Worm (Caenorhabditis elegans) whole organism, late embryonic: ENCODE measurements around the gene mpk-1.

Source experiments
- C38D4.7 ChIP-seq: fragments of 200-800 bp; sonication (Bioruptor generic); optimal IDR thresholded peaks from 2 replicates; lab custom pipeline; 2018; ENCODE audit warnings: mild to moderate bottlenecking, missing genetic modification characterization, moderate library complexity, missing compliant biosample characterization
- K09A11.1 ChIP-seq: sonication (generic microtip); optimal IDR thresholded peaks from 2 replicates; lab custom pipeline; 2017; ENCODE audit warnings: antibody characterized with exemption, mild to moderate bottlenecking, missing genetic modification characterization, missing compliant biosample characterization; ENCODE audit not compliant: insufficient read depth
- T23F11.4 ChIP-seq: fragments of 200-800 bp; sonication (Bioruptor generic); optimal IDR thresholded peaks from 2 replicates; lab custom pipeline; 2018; ENCODE audit warnings: mild to moderate bottlenecking, missing genetic modification characterization, missing compliant biosample characterization
- ahr-1 ChIP-seq: sonication (generic microtip); optimal IDR thresholded peaks from 2 replicates; lab custom pipeline; 2016; ENCODE audit warnings: missing genetic modification characterization, missing compliant biosample characterization
- ama-1 ChIP-seq: fragments of 150-350 bp; optimal IDR thresholded peaks from 2 replicates; lab custom pipeline; 2014
- ceh-18 ChIP-seq: sonication (generic microtip); optimal IDR thresholded peaks from 2 replicates; lab custom pipeline; 2016; ENCODE audit warnings: missing genetic modification characterization, missing compliant biosample characterization
- ceh-19 ChIP-seq: fragments of 200-800 bp; sonication (Bioruptor generic); optimal IDR thresholded peaks from 2 replicates; lab custom pipeline; 2018; ENCODE audit warnings: mild to moderate bottlenecking, missing genetic modification characterization, missing compliant biosample characterization
- ceh-22 ChIP-seq: sonication (generic microtip); optimal IDR thresholded peaks from 2 replicates; lab custom pipeline; 2017; ENCODE audit warnings: missing biosample characterization, missing genetic modification characterization
- ceh-30 ChIP-seq: fragments of 150-350 bp; optimal IDR thresholded peaks from 2 replicates; lab custom pipeline; 2014; ENCODE audit warnings: missing biosample characterization, missing genetic modification characterization
- ceh-31 ChIP-seq: sonication (generic microtip); optimal IDR thresholded peaks from 2 replicates; lab custom pipeline; 2016; ENCODE audit warnings: missing genetic modification characterization, missing compliant biosample characterization
- ceh-34 ChIP-seq: sonication (generic microtip); optimal IDR thresholded peaks from 2 replicates; lab custom pipeline; 2016; ENCODE audit warnings: mild to moderate bottlenecking, missing genetic modification characterization, missing compliant biosample characterization
- ceh-48 ChIP-seq: sonication (generic microtip); optimal IDR thresholded peaks from 2 replicates; lab custom pipeline; 2016; ENCODE audit warnings: missing genetic modification characterization, inconsistent platforms, missing compliant biosample characterization
- ceh-9 ChIP-seq: sonication (generic microtip); optimal IDR thresholded peaks from 2 replicates; lab custom pipeline; 2016; ENCODE audit warnings: mild to moderate bottlenecking, missing genetic modification characterization, inconsistent platforms, missing compliant biosample characterization
- dmd-4 ChIP-seq: sonication (generic microtip); optimal IDR thresholded peaks from 2 replicates; lab custom pipeline; 2016; ENCODE audit warnings: borderline replicate concordance, missing genetic modification characterization, missing compliant biosample characterization
- elt-2 ChIP-seq: sonication (generic microtip); optimal IDR thresholded peaks from 2 replicates; lab custom pipeline; 2016; ENCODE audit warnings: missing genetic modification reagents, missing genetic modification characterization, missing compliant biosample characterization
- elt-4 ChIP-seq: sonication (generic microtip); optimal IDR thresholded peaks from 2 replicates; lab custom pipeline; 2016; ENCODE audit warnings: missing genetic modification characterization, missing compliant biosample characterization
- eyg-1 ChIP-seq: sonication (generic microtip); optimal IDR thresholded peaks from 2 replicates; lab custom pipeline; 2016; ENCODE audit warnings: missing genotype, missing genetic modification characterization, missing compliant biosample characterization
- fax-1 ChIP-seq: sonication (generic microtip); optimal IDR thresholded peaks from 2 replicates; lab custom pipeline; 2016; ENCODE audit warnings: missing genotype, missing genetic modification characterization, missing compliant biosample characterization
- fkh-6 ChIP-seq: sonication (generic microtip); optimal IDR thresholded peaks from 2 replicates; lab custom pipeline; 2016; ENCODE audit warnings: missing genetic modification characterization, missing compliant biosample characterization
- gmeb-2 ChIP-seq: sonication (generic microtip); optimal IDR thresholded peaks from 2 replicates; lab custom pipeline; 2016; ENCODE audit warnings: missing genetic modification characterization, inconsistent platforms, missing compliant biosample characterization
- hlh-13 ChIP-seq: fragments of 200-800 bp; sonication (Bioruptor generic); optimal IDR thresholded peaks from 2 replicates; lab custom pipeline; 2018; ENCODE audit warnings: mild to moderate bottlenecking, missing genetic modification characterization, missing compliant biosample characterization
- hlh-30 ChIP-seq: sonication (generic microtip); optimal IDR thresholded peaks from 2 replicates; lab custom pipeline; 2017; ENCODE audit warnings: antibody characterized with exemption, missing genetic modification characterization, missing compliant biosample characterization; ENCODE audit not compliant: insufficient read depth
- nfya-1 ChIP-seq: sonication (generic microtip); optimal IDR thresholded peaks from 2 replicates; lab custom pipeline; 2017; ENCODE audit warnings: missing genetic modification characterization, mild to moderate bottlenecking, missing compliant biosample characterization, antibody characterized with exemption, moderate library complexity
- nhr-232 ChIP-seq: sonication (generic microtip); optimal IDR thresholded peaks from 2 replicates; lab custom pipeline; 2016; ENCODE audit warnings: missing genetic modification characterization, missing compliant biosample characterization
- npax-4 ChIP-seq: sonication (generic microtip); optimal IDR thresholded peaks from 2 replicates; lab custom pipeline; 2016; ENCODE audit warnings: missing genetic modification characterization, missing compliant biosample characterization
- odd-2 ChIP-seq: sonication (generic microtip); optimal IDR thresholded peaks from 2 replicates; lab custom pipeline; 2017; ENCODE audit warnings: antibody characterized with exemption, mild to moderate bottlenecking, missing genetic modification characterization, missing compliant biosample characterization
- pag-3 ChIP-seq: sonication (generic microtip); optimal IDR thresholded peaks from 2 replicates; lab custom pipeline; 2016; ENCODE audit warnings: missing compliant biosample characterization, missing genetic modification characterization, borderline replicate concordance
- pat-9 ChIP-seq: fragments of 200-800 bp; sonication (Bioruptor generic); optimal IDR thresholded peaks from 2 replicates; lab custom pipeline; 2018; ENCODE audit warnings: mild to moderate bottlenecking, missing genetic modification characterization, moderate library complexity, missing compliant biosample characterization
- pha-2 ChIP-seq: sonication (generic microtip); optimal IDR thresholded peaks from 2 replicates; lab custom pipeline; 2017; ENCODE audit warnings: mild to moderate bottlenecking, missing genetic modification characterization, missing compliant biosample characterization
- ref-2 ChIP-seq: sonication (generic microtip); optimal IDR thresholded peaks from 2 replicates; lab custom pipeline; 2016; ENCODE audit warnings: missing genetic modification characterization, missing compliant biosample characterization
- rnt-1 ChIP-seq: sonication (generic microtip); optimal IDR thresholded peaks from 2 replicates; lab custom pipeline; 2016; ENCODE audit warnings: missing genetic modification characterization, missing compliant biosample characterization
- sdc-2 ChIP-seq: sonication (generic microtip); optimal IDR thresholded peaks from 2 replicates; lab custom pipeline; 2016; ENCODE audit warnings: missing genotype, missing genetic modification characterization, missing compliant biosample characterization
- sox-2 ChIP-seq: fragments of 200-800 bp; sonication (Bioruptor generic); IDR thresholded peaks from 2 replicates; pipeline ENCODE4 v1.3.6; 2022; ENCODE audit warnings: missing genetic modification reagents, missing genetic modification characterization, missing compliant biosample characterization
- syd-9 ChIP-seq: sonication (generic microtip); optimal IDR thresholded peaks from 2 replicates; lab custom pipeline; 2016; ENCODE audit warnings: mild to moderate bottlenecking, missing genetic modification characterization, moderate library complexity, missing compliant biosample characterization
- tbx-7 ChIP-seq: sonication (generic microtip); optimal IDR thresholded peaks from 2 replicates; lab custom pipeline; 2016; ENCODE audit warnings: missing genotype, missing genetic modification characterization, missing compliant biosample characterization
- unc-42 ChIP-seq: sonication (generic microtip); optimal IDR thresholded peaks from 2 replicates; lab custom pipeline; 2016; ENCODE audit warnings: missing genotype, missing genetic modification characterization, missing compliant biosample characterization
- unc-86 ChIP-seq: sonication (generic microtip); optimal IDR thresholded peaks from 2 replicates; lab custom pipeline; 2016; ENCODE audit warnings: missing genetic modification characterization, missing compliant biosample characterization
- zip-5 ChIP-seq: sonication (generic microtip); optimal IDR thresholded peaks from 2 replicates; lab custom pipeline; 2016; ENCODE audit warnings: missing genetic modification characterization, missing compliant biosample characterization
- ztf-16 ChIP-seq: sonication (generic microtip); optimal IDR thresholded peaks from 2 replicates; lab custom pipeline; 2017; ENCODE audit warnings: missing genetic modification characterization, missing compliant biosample characterization

The mpk-1 gene

DNA sequence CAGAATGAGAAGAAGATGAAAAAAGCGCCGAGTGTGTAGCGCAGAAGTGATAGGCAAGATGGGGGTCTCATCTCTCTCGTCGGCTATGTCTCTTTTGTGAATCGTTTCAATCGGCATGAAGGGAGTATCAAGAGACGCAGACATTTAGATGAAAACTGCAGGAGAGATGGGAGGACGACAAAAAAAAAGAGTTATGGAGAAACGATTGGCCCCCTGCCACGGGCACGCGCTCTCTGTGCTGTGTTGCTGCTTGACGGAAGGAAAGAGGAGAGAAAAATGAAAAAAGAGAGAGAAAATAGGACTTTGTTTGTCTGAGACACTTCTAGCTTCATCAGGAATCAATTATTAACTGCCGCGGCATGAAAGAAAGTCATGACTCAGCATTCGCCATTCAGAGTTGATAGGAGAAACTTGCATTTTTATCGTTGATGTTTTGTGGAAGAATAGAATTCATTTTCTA lies 4.2 kb downstream of the mpk-1 start (continued):
- no peak for TF ChIP-seq C38D4.7 (GFP tag; lab: Kevin White, UChicago)
- TF ChIP-seq fax-1 (tag; lab: Kevin White, UChicago) = no peak
- peak; percentile 98 for TF ChIP-seq ceh-18 (tag; lab: Kevin White, UChicago)
- peak; percentile 72 for TF ChIP-seq ceh-34 (tag; lab: Kevin White, UChicago)
- TF ChIP-seq nhr-232 = no peak
- TF ChIP-seq unc-42 (tag; lab: Kevin White, UChicago) = peak; percentile 84
- no peak for TF ChIP-seq unc-86 (tag; lab: Kevin White, UChicago)
- no peak for TF ChIP-seq tbx-7 (tag; lab: Kevin White, UChicago)
- no peak for TF ChIP-seq zip-5 (tag; lab: Kevin White, UChicago)
- no peak for TF ChIP-seq hlh-13 (GFP tag; lab: Kevin White, UChicago)
- no peak for TF ChIP-seq elt-4 (tag; lab: Kevin White, UChicago)
- peak; percentile 60 for TF ChIP-seq elt-2
- TF ChIP-seq ceh-48 (tag; lab: Kevin White, UChicago) = peak; percentile 25
- TF ChIP-seq pat-9 (tag; lab: Kevin White, UChicago) = peak; percentile 14
- TF ChIP-seq rnt-1 (tag; lab: Kevin White, UChicago) = peak; percentile 66
- no peak for TF ChIP-seq sox-2 (GFP tag; lab: Robert Waterston, UW)
- TF ChIP-seq odd-2 (tag; lab: Kevin White, UChicago) = no peak
- peak; percentile 21 for TF ChIP-seq pag-3 (tag; lab: Kevin White, UChicago)
- TF ChIP-seq ahr-1 (tag; lab: Kevin White, UChicago) = no peak
- no peak for TF ChIP-seq ztf-16
- no peak for TF ChIP-seq ceh-9 (tag; lab: Kevin White, UChicago)
- peak; percentile 32 for TF ChIP-seq sdc-2 (tag; lab: Kevin White, UChicago)
- TF ChIP-seq npax-4 (tag; lab: Kevin White, UChicago) = no peak
- TF ChIP-seq T23F11.4 (GFP tag; lab: Kevin White, UChicago) = no peak
- TF ChIP-seq ceh-22 (tag; lab: Kevin White, UChicago) = no peak
- TF ChIP-seq ceh-19 = peak; percentile 35

ce11 chrIII:4221527-4221926 lies 6.4 kb downstream of the mpk-1 start:
- TF ChIP-seq pha-2 (tag; lab: Kevin White, UChicago) (no peak), ceh-30 (tag; lab: Kevin White, UChicago) (no peak)
- TF ChIP-seq, all 69 proteins: peak for 0

DNA sequence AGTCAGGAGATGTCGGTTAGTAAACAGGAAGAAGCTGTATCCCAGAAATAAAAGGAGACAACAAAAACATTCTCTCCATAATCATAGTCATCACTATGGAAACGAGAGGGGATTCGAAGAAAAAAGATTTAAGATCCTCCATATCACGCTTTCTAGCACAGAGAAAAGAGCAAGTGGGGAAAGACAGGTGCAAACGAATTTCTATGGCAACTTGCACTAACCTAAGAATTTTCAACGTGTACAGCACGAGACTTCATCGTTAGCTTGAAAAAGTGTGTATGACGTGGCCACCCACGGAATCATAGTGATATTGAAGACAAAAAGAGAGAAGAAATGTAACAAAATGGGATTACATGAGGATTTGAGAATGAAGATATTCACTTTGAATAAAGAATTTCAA lies 7.0 kb downstream of the mpk-1 start:
- TF ChIP-seq K09A11.1 (tag; lab: Kevin White, UChicago) (no peak), gmeb-2 (no peak), C38D4.7 (GFP tag; lab: Kevin White, UChicago) (no peak), ref-2 (no peak), odd-2 (tag; lab: Kevin White, UChicago) (no peak), syd-9 (tag; lab: Kevin White, UChicago) (no peak)

DNA sequence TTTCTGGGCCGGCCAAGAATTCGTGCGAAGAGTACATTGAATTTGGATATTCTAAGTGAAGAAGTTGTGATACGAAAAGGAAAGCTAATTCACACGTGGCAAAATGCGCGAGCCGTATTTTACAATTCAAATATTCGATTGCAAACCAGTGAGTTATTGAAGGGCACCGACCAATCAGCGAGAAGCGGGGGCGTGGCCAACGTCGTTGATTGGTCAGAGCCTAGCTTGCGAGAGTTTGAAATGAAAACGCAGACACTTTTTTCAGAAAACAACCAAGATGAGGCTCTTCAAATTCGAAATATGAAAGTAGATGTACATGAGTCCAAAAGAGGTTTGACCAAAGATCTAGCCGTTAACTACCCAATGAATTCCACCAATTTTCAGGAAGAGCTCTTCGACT lies 17.2 kb downstream of the mpk-1 start:
- TF ChIP-seq odd-2 (tag; lab: Kevin White, UChicago) (no peak), nfya-1 (peak; percentile 97), eyg-1 (tag; lab: Kevin White, UChicago) (no peak), unc-86 (tag; lab: Kevin White, UChicago) (no peak), ztf-16 (no peak)

DNA sequence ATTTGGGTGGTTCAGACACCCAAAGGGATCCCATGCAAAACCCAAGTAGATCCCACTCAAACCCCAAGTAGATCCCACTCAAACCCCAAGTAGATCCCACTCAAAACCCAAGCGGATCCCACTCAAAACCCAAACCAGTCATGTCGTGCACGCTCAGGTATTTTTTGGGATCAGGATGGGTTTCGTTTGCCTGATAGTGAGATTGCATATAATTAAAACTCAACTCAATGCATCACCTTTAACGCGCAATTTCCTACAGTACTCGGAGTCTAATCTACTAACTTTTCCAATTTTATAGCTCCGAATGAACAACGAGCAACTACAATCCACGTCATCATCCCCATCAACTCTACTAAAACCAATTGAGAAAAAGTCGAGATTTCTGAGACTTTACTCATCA lies 18.7 kb downstream of the mpk-1 start, which contains the start of gene phlp-2:
Gene phlp-2 (plus strand): TSS at position 301 of the 400 bp plus-strand sequence.
- TF ChIP-seq ztf-16 (no peak), fkh-6 (tag; lab: Kevin White, UChicago) (no peak), ceh-18 (tag; lab: Kevin White, UChicago) (no peak), ama-1 (no peak), K09A11.1 (tag; lab: Kevin White, UChicago) (no peak), ceh-31 (tag; lab: Kevin White, UChicago) (no peak), eyg-1 (tag; lab: Kevin White, UChicago) (no peak), dmd-4 (tag; lab: Kevin White, UChicago) (no peak), hlh-30 (tag; lab: Kevin White, UChicago) (no peak)
